Fruit fly (Drosophila melanogaster): ENCODE data around the gene CG7920.

The CG7920 gene

dm6 chr3R:30021009-30021408, 5.9 kb upstream of the CG7920 start (continued):
- TF ChIP-seq pros (GFP tag; optimal IDR thresholded peaks at IDR 0.05) (no peak), ranshi (GFP tag; IDR thresholded peaks at IDR 0.05) (peak; percentile 9; the same call in 1 of the 2 replicates), caup (GFP tag; optimal IDR thresholded peaks at IDR 0.05; ENCODE audit: severe bottlenecking) (no peak), Neu2 (GFP tag; optimal IDR thresholded peaks at IDR 0.05; ENCODE audit: borderline replicate concordance) (no peak), CG18262 (tag; optimal IDR thresholded peaks at IDR 0.05) (peak; percentile 32), lbe (GFP tag; optimal IDR thresholded peaks at IDR 0.05) (no peak), crc (GFP tag; optimal IDR thresholded peaks at IDR 0.05) (no peak), CG14050 (GFP tag; IDR thresholded peaks at IDR 0.05) (no peak), ATbp (GFP tag; optimal IDR thresholded peaks at IDR 0.05) (peak; percentile 45), Drgx (GFP tag; IDR thresholded peaks at IDR 0.05) (peak; percentile 65), Doc3 (GFP tag; IDR thresholded peaks at IDR 0.05; ENCODE audit: partially characterized antibody) (no peak), CG5953 (GFP tag; IDR thresholded peaks at IDR 0.05) (no peak), CG10979 (tag; optimal IDR thresholded peaks at IDR 0.05) (peak; percentile 10), Sry-δ (GFP tag; optimal IDR thresholded peaks at IDR 0.05) (no peak), CG15269 (tag; optimal IDR thresholded peaks at IDR 0.05) (peak; percentile 32), Ptx1 (GFP tag; IDR thresholded peaks at IDR 0.05) (0 out of 2 replicates have a peak, but pooled peaks have one; percentile 31), Hmx (GFP tag; optimal IDR thresholded peaks at IDR 0.05) (no peak), scrt (GFP tag; optimal IDR thresholded peaks at IDR 0.05) (no peak), Oli (tag; optimal IDR thresholded peaks at IDR 0.05) (peak; percentile 33), CG30020 (tag; optimal IDR thresholded peaks at IDR 0.05) (no peak), CG6813 (GFP tag; optimal IDR thresholded peaks at IDR 0.05) (no peak), bab2 (GFP tag; optimal IDR thresholded peaks at IDR 0.05) (no peak), Xbp1 (GFP tag; optimal IDR thresholded peaks at IDR 0.05) (peak; percentile 29), Hr3 (GFP tag; optimal IDR thresholded peaks at IDR 0.05) (no peak), Hand (GFP tag; optimal IDR thresholded peaks at IDR 0.05) (no peak), CG3847 (GFP tag; IDR thresholded peaks at IDR 0.05) (no peak)

- TF ChIP-seq CG6791 (GFP tag; IDR thresholded peaks at IDR 0.05; ENCODE audit: partially characterized antibody) (0 out of 3 replicates have a peak, but pooled peaks have one; percentile 8), sug (tag; optimal IDR thresholded peaks at IDR 0.05) (peak; percentile 31), Pdp1 (GFP tag; optimal IDR thresholded peaks at IDR 0.05) (peak in 1 of 2 experiments; percentile 91), sc (optimal IDR thresholded peaks at IDR 0.05) (no peak), sc (GFP tag; optimal IDR thresholded peaks at IDR 0.05) (no peak), ci (GFP tag; IDR thresholded peaks at IDR 0.05) (peak; percentile 21; the same call in 1 of the 3 replicates), ro (GFP tag; IDR thresholded peaks at IDR 0.05) (no peak), hb (GFP tag; IDR thresholded peaks at IDR 0.05; ENCODE audit: partially characterized antibody) (no peak), pita (GFP tag; optimal IDR thresholded peaks at IDR 0.05) (no peak), CG17361 (GFP tag; IDR thresholded peaks at IDR 0.05) (no peak)
These were observed 604 bp downstream of the CG7920 start for dm6 chr3R:30014480-30014879.

dm6 chr3R:30013909-30014308, 1.2 kb downstream of the CG7920 start:
- no peak for TF ChIP-seq Atf-2 (GFP tag; optimal IDR thresholded peaks at IDR 0.05)
- TF ChIP-seq nom (GFP tag; optimal IDR thresholded peaks at IDR 0.05) = peak; percentile 98
- TF ChIP-seq sens (GFP tag) = peak; percentile 33
- TF ChIP-seq Ets65A (GFP tag) = peak; percentile 40
- TF ChIP-seq ab (GFP tag; optimal IDR thresholded peaks at IDR 0.05) = no peak
- TF ChIP-seq yki (optimal IDR thresholded peaks at IDR 0.05) = no peak
- TF ChIP-seq CG1529 (GFP tag; optimal IDR thresholded peaks at IDR 0.05) = no peak
- no peak for TF ChIP-seq CG15514 (GFP tag; optimal IDR thresholded peaks at IDR 0.05)
- TF ChIP-seq Drgx (GFP tag; IDR thresholded peaks at IDR 0.05) = peak; percentile 66
- TF ChIP-seq Nf-YB (GFP tag; optimal IDR thresholded peaks at IDR 0.05) = no peak
- TF ChIP-seq bsh (GFP tag; optimal IDR thresholded peaks at IDR 0.05) = peak in 1 of 2 experiments; percentile 67
